Worm (Caenorhabditis elegans) whole organism, L4 larva: ENCODE measurements around the gene nspc-18.

ENCODE experiments used
- F44E2.7 ChIP-seq: fragments of 200-800 bp; sonication (Bioruptor generic); IDR thresholded peaks from 2 replicates; pipeline ENCODE4 v2.1.2; 2022; ENCODE audit warnings: missing genetic modification characterization, missing compliant biosample characterization
- F49E8.2 ChIP-seq: sonication (generic microtip); optimal IDR thresholded peaks from 2 replicates; lab custom pipeline; 2016; ENCODE audit warnings: missing compliant biosample characterization, mild to moderate bottlenecking, missing genetic modification characterization, borderline replicate concordance
- T26A8.4 ChIP-seq: fragments of 200-800 bp; sonication (Bioruptor generic); IDR thresholded peaks from 2 replicates; pipeline ENCODE4 v1.3.6; 2022; ENCODE audit warnings: missing genetic modification characterization, missing compliant biosample characterization
- aly-2 ChIP-seq: sonication (generic microtip); optimal IDR thresholded peaks from 2 replicates; lab custom pipeline; 2018; ENCODE audit warnings: missing biosample characterization, missing genetic modification characterization
- ama-1 ChIP-seq: fragments of 150-350 bp; optimal IDR thresholded peaks from 2 replicates; lab custom pipeline; 2014; ENCODE audit warnings: inconsistent platforms, mixed read lengths
- attf-4 ChIP-seq: sonication (generic microtip); optimal IDR thresholded peaks from 3 replicates; lab custom pipeline; 2017; ENCODE audit warnings: missing biosample characterization, missing genetic modification characterization
- ceh-20 ChIP-seq: fragments of 200-800 bp; sonication (Bioruptor generic); IDR thresholded peaks from 2 replicates; pipeline ENCODE4 v1.3.6; 2022; ENCODE audit warnings: missing genetic modification reagents, missing genetic modification characterization, missing compliant biosample characterization
- ceh-32 ChIP-seq: sonication (generic microtip); optimal IDR thresholded peaks from 2 replicates; lab custom pipeline; 2016; ENCODE audit warnings: mild to moderate bottlenecking, missing genetic modification characterization, missing compliant biosample characterization; ENCODE audit not compliant: poor library complexity
- ces-1 ChIP-seq: fragments of 150-350 bp; sonication (generic microtip); optimal IDR thresholded peaks from 4 replicates; lab custom pipeline; 2014; ENCODE audit warnings: missing biosample characterization, missing genetic modification reagents, missing genetic modification characterization
- daf-16 ChIP-seq, 3 experiments: sonication (generic microtip); optimal IDR thresholded peaks; 2 replicates each; lab custom pipeline; 2016 to 2017; ENCODE audit warnings: missing genetic modification characterization in 3 of 3, missing genetic modification reagents in 3 of 3, mild to moderate bottlenecking in 2 of 3, missing compliant biosample characterization in 2 of 3, missing biosample characterization in 1 of 3, moderate library complexity in 1 of 3
- dmd-6 ChIP-seq: fragments of 200-800 bp; sonication (Bioruptor generic); IDR thresholded peaks from 2 replicates; pipeline ENCODE4 v1.3.6; 2022; ENCODE audit warnings: missing genetic modification reagents, missing genetic modification characterization, missing compliant biosample characterization
- dmd-8 ChIP-seq: fragments of 200-800 bp; sonication (Bioruptor generic); IDR thresholded peaks from 2 replicates; pipeline ENCODE4 v1.3.6; 2022; ENCODE audit warnings: missing genetic modification characterization, missing compliant biosample characterization
- dve-1 ChIP-seq: sonication (generic microtip); optimal IDR thresholded peaks from 2 replicates; lab custom pipeline; 2017; ENCODE audit warnings: antibody characterized with exemption, mild to moderate bottlenecking, missing genetic modification characterization, missing compliant biosample characterization; ENCODE audit not compliant: insufficient read depth
- egl-27 ChIP-seq: sonication (generic microtip); optimal IDR thresholded peaks from 3 replicates; lab custom pipeline; 2017; ENCODE audit warnings: missing biosample characterization, missing genetic modification reagents, missing genetic modification characterization
- fkh-10 ChIP-seq: fragments of 150-350 bp; optimal IDR thresholded peaks from 2 replicates; lab custom pipeline; 2014; ENCODE audit warnings: missing biosample characterization, missing genetic modification reagents, missing genetic modification characterization
- hif-1 ChIP-seq, 2 experiments: sonication (generic microtip); optimal IDR thresholded peaks; 2 replicates each; lab custom pipeline; 2016 to 2017; ENCODE audit warnings: missing compliant biosample characterization in 2 of 2, missing genetic modification characterization in 2 of 2, missing genetic modification reagents in 2 of 2, missing genotype in 2 of 2, mild to moderate bottlenecking in 1 of 2
- hlh-11 ChIP-seq: fragments of 200-800 bp; sonication (Bioruptor generic); optimal IDR thresholded peaks from 2 replicates; lab custom pipeline; 2018; ENCODE audit warnings: mild to moderate bottlenecking, missing genetic modification characterization, missing compliant biosample characterization
- hlh-30 ChIP-seq: sonication (generic microtip); optimal IDR thresholded peaks from 2 replicates; lab custom pipeline; 2017; ENCODE audit warnings: antibody characterized with exemption, mild to moderate bottlenecking, missing genetic modification characterization, missing compliant biosample characterization; ENCODE audit not compliant: insufficient read depth
- lin-38 ChIP-seq: fragments of 200-800 bp; sonication (Bioruptor generic); IDR thresholded peaks from 2 replicates; pipeline ENCODE4 v1.3.6; 2022; ENCODE audit warnings: missing genetic modification reagents, missing genetic modification characterization, missing compliant biosample characterization
- lin-39 ChIP-seq: fragments of 150-350 bp; optimal IDR thresholded peaks from 2 replicates; lab custom pipeline; 2014; ENCODE audit warnings: missing biosample characterization, missing genetic modification reagents, missing genetic modification characterization
- lsy-2 ChIP-seq, 2 experiments: fragments of 150-350 bp in 1 of 2; sonication (generic microtip) in 1 of 2; optimal IDR thresholded peaks; 2 replicates each; lab custom pipeline; 2014 to 2017; ENCODE audit warnings: missing biosample characterization in 2 of 2, missing genetic modification characterization in 2 of 2
- madf-5 ChIP-seq, 2 experiments: fragments of 200-800 bp; sonication (Bioruptor generic); IDR thresholded peaks; 2 replicates each; pipeline ENCODE4 v1.3.6; 2022; ENCODE audit warnings: missing compliant biosample characterization in 2 of 2, missing genetic modification characterization in 2 of 2
- madf-9 ChIP-seq: fragments of 200-800 bp; sonication (Bioruptor generic); conservative IDR thresholded peaks from 2 replicates; pipeline ENCODE4 v1.3.6; 2022; ENCODE audit warnings: missing genetic modification reagents, missing genetic modification characterization, missing compliant biosample characterization
- mdl-1 ChIP-seq, 2 experiments: fragments of 150-350 bp in 1 of 2; sonication (generic microtip) in 1 of 2; optimal IDR thresholded peaks; 2 replicates each; lab custom pipeline; 2014 to 2017; ENCODE audit warnings: missing biosample characterization in 2 of 2, missing genetic modification characterization in 2 of 2
- mep-1 ChIP-seq: fragments of 150-350 bp; sonication (generic microtip); optimal IDR thresholded peaks from 3 replicates; lab custom pipeline; 2014; ENCODE audit warnings: missing biosample characterization, missing genetic modification characterization
- mes-2 ChIP-seq: sonication (generic microtip); optimal IDR thresholded peaks from 2 replicates; lab custom pipeline; 2016; ENCODE audit warnings: missing genotype, mild to moderate bottlenecking, missing genetic modification characterization, missing compliant biosample characterization; ENCODE audit not compliant: poor library complexity, severe bottlenecking
- mxl-2 ChIP-seq: fragments of 200-800 bp; sonication (Bioruptor generic); conservative IDR thresholded peaks from 2 replicates; pipeline ENCODE4 v1.3.6; 2022; ENCODE audit warnings: missing genetic modification reagents, missing genetic modification characterization, missing compliant biosample characterization
- nhr-111 ChIP-seq: fragments of 200-800 bp; sonication (Bioruptor generic); optimal IDR thresholded peaks from 2 replicates; lab custom pipeline; 2018; ENCODE audit warnings: mild to moderate bottlenecking, missing genetic modification characterization, missing compliant biosample characterization
- nhr-28 ChIP-seq: fragments of 150-350 bp; optimal IDR thresholded peaks from 2 replicates; lab custom pipeline; 2014; ENCODE audit warnings: missing biosample characterization, missing genetic modification characterization
- nhr-41 ChIP-seq: fragments of 200-800 bp; sonication (Bioruptor generic); IDR thresholded peaks from 2 replicates; pipeline ENCODE4 v1.3.6; 2022; ENCODE audit warnings: missing genetic modification reagents, missing genetic modification characterization, missing compliant biosample characterization
- nhr-48 ChIP-seq: sonication (generic microtip); optimal IDR thresholded peaks from 2 replicates; lab custom pipeline; 2016; ENCODE audit warnings: mild to moderate bottlenecking, missing genetic modification characterization, missing compliant biosample characterization
- pha-4 ChIP-seq, 2 experiments: fragments of 150-350 bp in 1 of 2; fragments of 200-800 bp in 1 of 2; sonication (Bioruptor generic) in 1 of 2; IDR thresholded peaks in 1 of 2; optimal IDR thresholded peaks in 1 of 2; 2 replicates each; pipeline versions ENCODE4 v1.3.6 to Lab custom; 2014 to 2022; ENCODE audit warnings: missing genetic modification characterization in 2 of 2, missing genetic modification reagents in 2 of 2, missing biosample characterization in 1 of 2, missing compliant biosample characterization in 1 of 2
- php-3 ChIP-seq: fragments of 200-800 bp; sonication (Bioruptor generic); IDR thresholded peaks from 2 replicates; pipeline ENCODE4 v1.3.6; 2022; ENCODE audit warnings: missing genetic modification reagents, missing genetic modification characterization, missing compliant biosample characterization
- saeg-2 ChIP-seq: fragments of 200-800 bp; sonication (Bioruptor generic); IDR thresholded peaks from 2 replicates; pipeline ENCODE4 v1.3.6; 2022; ENCODE audit warnings: missing genetic modification reagents, missing genetic modification characterization, missing compliant biosample characterization
- skn-1 ChIP-seq: fragments of 150-350 bp; optimal IDR thresholded peaks from 2 replicates; lab custom pipeline; 2014; ENCODE audit warnings: missing biosample characterization, missing genetic modification characterization
- spr-1 ChIP-seq: sonication (generic microtip); optimal IDR thresholded peaks from 2 replicates; lab custom pipeline; 2016; ENCODE audit warnings: mild to moderate bottlenecking, missing genetic modification characterization, missing compliant biosample characterization
- spr-3 ChIP-seq: fragments of 200-800 bp; sonication (Bioruptor generic); optimal IDR thresholded peaks from 2 replicates; lab custom pipeline; 2018; ENCODE audit warnings: mild to moderate bottlenecking, missing genetic modification characterization, missing compliant biosample characterization
- vab-7 ChIP-seq: fragments of 200-800 bp; sonication (Bioruptor generic); IDR thresholded peaks from 2 replicates; pipeline ENCODE4 v1.3.6; 2022; ENCODE audit warnings: missing genetic modification reagents, missing genetic modification characterization, missing compliant biosample characterization
- zag-1 ChIP-seq: fragments of 150-350 bp; optimal IDR thresholded peaks from 2 replicates; lab custom pipeline; 2014; ENCODE audit warnings: missing biosample characterization, missing genetic modification characterization
- zip-11 ChIP-seq: fragments of 200-800 bp; sonication (Bioruptor generic); IDR thresholded peaks from 2 replicates; pipeline ENCODE4 v1.3.6; 2022; ENCODE audit warnings: missing genetic modification characterization, missing compliant biosample characterization
- zip-2 ChIP-seq: fragments of 150-350 bp; optimal IDR thresholded peaks from 2 replicates; lab custom pipeline; 2014; ENCODE audit warnings: missing biosample characterization, missing genetic modification characterization
- ztf-7 ChIP-seq: fragments of 150-350 bp; optimal IDR thresholded peaks from 2 replicates; lab custom pipeline; 2014; ENCODE audit warnings: missing biosample characterization, missing genetic modification characterization

Gene nspc-18

ce11 chrX:14491103-14491502 is 36.4 kb downstream of the nspc-18 start (continued):
- no peak for TF ChIP-seq fkh-10 (GFP tag; lab: Kevin White, UChicago)
- no peak for TF ChIP-seq egl-27 (tag; lab: Kevin White, UChicago)
- no peak for TF ChIP-seq php-3 (GFP tag; lab: Robert Waterston, UW)
- TF ChIP-seq lsy-2 (tag; optimal IDR thresholded peaks at IDR 0.05; lab: Kevin White, UChicago), result no peak
- TF ChIP-seq hif-1 (tag; optimal IDR thresholded peaks at IDR 0.05; lab: Kevin White, UChicago), result no peak
- peak; percentile 39 for TF ChIP-seq mep-1
- TF ChIP-seq mxl-2 (GFP tag; lab: Robert Waterston, UW), result no peak
- TF ChIP-seq nhr-48 (tag; lab: Kevin White, UChicago), result no peak
- TF ChIP-seq skn-1 (tag; lab: Kevin White, UChicago), result no peak
- TF ChIP-seq dmd-8 (GFP tag; lab: Robert Waterston, UW), result no peak
- TF ChIP-seq ztf-7 (tag; lab: Kevin White, UChicago), result no peak
- TF ChIP-seq daf-16 (GFP tag; optimal IDR thresholded peaks at IDR 0.05; lab: Kevin White, UChicago), result no peak
- TF ChIP-seq daf-16 (tag; optimal IDR thresholded peaks at IDR 0.05; lab: Kevin White, UChicago), result peak; percentile 10
- TF ChIP-seq ces-1 (GFP tag; lab: Kevin White, UChicago), result no peak
- TF ChIP-seq hlh-11, result peak; percentile 6
- TF ChIP-seq nhr-28 (tag; lab: Kevin White, UChicago), result no peak
- no peak for TF ChIP-seq zag-1
- TF ChIP-seq aly-2 (tag; lab: Kevin White, UChicago), result no peak
- no peak for TF ChIP-seq spr-3 (GFP tag; lab: Kevin White, UChicago)
- no peak for TF ChIP-seq zip-11 (GFP tag; lab: Robert Waterston, UW)
- no peak for TF ChIP-seq dmd-6 (GFP tag; lab: Robert Waterston, UW)
- no peak for TF ChIP-seq madf-5 (GFP tag; IDR thresholded peaks at IDR 0.05; lab: Robert Waterston, UW)
- TF ChIP-seq attf-4 (tag; lab: Kevin White, UChicago), result no peak
- TF ChIP-seq zip-2 (tag; lab: Kevin White, UChicago), result no peak
- TF ChIP-seq nhr-41 (GFP tag; lab: Robert Waterston, UW), result no peak
- peak; percentile 86 for TF ChIP-seq ama-1
- no peak for TF ChIP-seq ceh-20 (GFP tag; lab: Robert Waterston, UW)
- TF ChIP-seq mdl-1 (tag; optimal IDR thresholded peaks at IDR 0.05; lab: Kevin White, UChicago), result peak in 1 of 2 experiments; percentile 9
- TF ChIP-seq F44E2.7 (GFP tag; lab: Robert Waterston, UW), result no peak
- TF ChIP-seq spr-1, result no peak
- no peak for TF ChIP-seq vab-7 (GFP tag; lab: Robert Waterston, UW)
- no peak for TF ChIP-seq saeg-2
- no peak for TF ChIP-seq lin-38 (GFP tag; lab: Robert Waterston, UW)
- TF ChIP-seq ceh-32 (tag; lab: Kevin White, UChicago), result no peak
- TF ChIP-seq lin-39 (tag; lab: Kevin White, UChicago), result no peak
- no peak for TF ChIP-seq dve-1 (tag; lab: Kevin White, UChicago)
- TF ChIP-seq F49E8.2 (tag; lab: Kevin White, UChicago), result no peak
- peak; percentile 52 for TF ChIP-seq mes-2 (tag; lab: Kevin White, UChicago)
- TF ChIP-seq madf-9 (GFP tag; lab: Robert Waterston, UW), result no peak
- TF ChIP-seq hlh-30 (tag; lab: Kevin White, UChicago), result peak; percentile 16
- no peak for TF ChIP-seq pha-4 (GFP tag; IDR thresholded peaks at IDR 0.05; lab: Robert Waterston, UW)
- no peak for TF ChIP-seq pha-4 (tag; optimal IDR thresholded peaks at IDR 0.05; lab: Kevin White, UChicago)
- no peak for TF ChIP-seq nhr-111 (GFP tag; lab: Kevin White, UChicago)
- TF ChIP-seq T26A8.4 (GFP tag; lab: Robert Waterston, UW), result no peak
